Worm (Caenorhabditis elegans) whole organism, mixed stage, embryonic: ENCODE data around the gene tbce-1.

Experiments used
- M03D4.4 ChIP-seq: sonication (generic microtip); optimal IDR thresholded peaks from 2 replicates; lab custom pipeline; 2017; ENCODE audit warnings: mild to moderate bottlenecking, missing genetic modification characterization, missing compliant biosample characterization
- bed-3 ChIP-seq: fragments of 200-800 bp; sonication (Bioruptor generic); optimal IDR thresholded peaks from 3 replicates; lab custom pipeline; 2018; ENCODE audit warnings: mild to moderate bottlenecking, missing genetic modification characterization, moderate library complexity, missing compliant biosample characterization
- ceh-39 ChIP-seq: fragments of 150-350 bp; optimal IDR thresholded peaks from 2 replicates; lab custom pipeline; 2014; ENCODE audit warnings: missing biosample characterization, missing genetic modification characterization
- ceh-83 ChIP-seq: fragments of 200-800 bp; sonication (Bioruptor generic); optimal IDR thresholded peaks from 2 replicates; lab custom pipeline; 2018; ENCODE audit warnings: mild to moderate bottlenecking, missing genetic modification characterization, missing compliant biosample characterization
- ces-1 ChIP-seq: fragments of 150-350 bp; optimal IDR thresholded peaks from 2 replicates; lab custom pipeline; 2014; ENCODE audit warnings: missing biosample characterization, missing genetic modification reagents, missing genetic modification characterization
- cnd-1 ChIP-seq: fragments of 200-800 bp; sonication (Bioruptor generic); optimal IDR thresholded peaks from 2 replicates; lab custom pipeline; 2018; ENCODE audit warnings: mild to moderate bottlenecking, missing genetic modification characterization, missing compliant biosample characterization
- drap-1 ChIP-seq: fragments of 200-800 bp; sonication (Bioruptor generic); optimal IDR thresholded peaks from 3 replicates; lab custom pipeline; 2018; ENCODE audit warnings: mild to moderate bottlenecking, missing genetic modification characterization, missing compliant biosample characterization
- elt-3 ChIP-seq: fragments of 150-350 bp; optimal IDR thresholded peaks from 2 replicates; lab custom pipeline; 2014; ENCODE audit warnings: missing biosample characterization, missing genetic modification characterization
- flh-1 ChIP-seq: fragments of 200-800 bp; sonication (Bioruptor generic); optimal IDR thresholded peaks from 2 replicates; lab custom pipeline; 2018; ENCODE audit warnings: mild to moderate bottlenecking, missing genetic modification characterization, moderate library complexity, missing compliant biosample characterization
- ham-2 ChIP-seq: fragments of 200-800 bp; sonication (Bioruptor generic); optimal IDR thresholded peaks from 2 replicates; lab custom pipeline; 2018; ENCODE audit warnings: mild to moderate bottlenecking, missing genetic modification characterization, missing compliant biosample characterization
- hlh-1 ChIP-seq: fragments of 150-350 bp; optimal IDR thresholded peaks from 2 replicates; lab custom pipeline; 2014; ENCODE audit warnings: missing biosample characterization, missing genetic modification reagents, missing genetic modification characterization
- lin-13 ChIP-seq: fragments of 150-350 bp; optimal IDR thresholded peaks from 2 replicates; lab custom pipeline; 2014; ENCODE audit warnings: missing biosample characterization, missing genetic modification characterization
- lin-32 ChIP-seq: fragments of 200-800 bp; sonication (Bioruptor generic); optimal IDR thresholded peaks from 2 replicates; lab custom pipeline; 2018; ENCODE audit warnings: mild to moderate bottlenecking, missing genetic modification characterization, missing compliant biosample characterization
- mab-5 ChIP-seq: fragments of 150-350 bp; optimal IDR thresholded peaks from 2 replicates; lab custom pipeline; 2014; ENCODE audit warnings: missing biosample characterization, missing genetic modification characterization
- mep-1 ChIP-seq: fragments of 150-350 bp; optimal IDR thresholded peaks from 2 replicates; lab custom pipeline; 2017; ENCODE audit warnings: missing biosample characterization, missing genetic modification reagents, missing genetic modification characterization, inconsistent platforms
- nhr-2 ChIP-seq: fragments of 150-350 bp; optimal IDR thresholded peaks from 2 replicates; lab custom pipeline; 2014; ENCODE audit warnings: missing biosample characterization, missing genetic modification characterization
- nhr-237 ChIP-seq: fragments of 150-350 bp; optimal IDR thresholded peaks from 2 replicates; lab custom pipeline; 2014; ENCODE audit warnings: missing biosample characterization, missing genetic modification characterization
- nhr-28 ChIP-seq: fragments of 150-350 bp; optimal IDR thresholded peaks from 2 replicates; lab custom pipeline; 2014; ENCODE audit warnings: missing biosample characterization, missing genetic modification characterization
- pha-4 ChIP-seq: fragments of 150-350 bp; optimal IDR thresholded peaks from 2 replicates; lab custom pipeline; 2018; ENCODE audit warnings: missing biosample characterization, missing genetic modification reagents, missing genetic modification characterization
- snpc-4 ChIP-seq: fragments of 150-350 bp; optimal IDR thresholded peaks from 2 replicates; lab custom pipeline; 2014; ENCODE audit warnings: missing biosample characterization, missing genetic modification characterization
- tbx-8 ChIP-seq: fragments of 200-800 bp; sonication (Bioruptor generic); optimal IDR thresholded peaks from 2 replicates; lab custom pipeline; 2018; ENCODE audit warnings: mild to moderate bottlenecking, missing genetic modification characterization, moderate library complexity, missing compliant biosample characterization
- unc-39 ChIP-seq: fragments of 150-350 bp; optimal IDR thresholded peaks from 2 replicates; lab custom pipeline; 2014; ENCODE audit warnings: missing biosample characterization, missing genetic modification characterization
- zip-8 ChIP-seq: fragments of 150-350 bp; optimal IDR thresholded peaks from 2 replicates; lab custom pipeline; 2014; ENCODE audit warnings: missing biosample characterization, missing genetic modification characterization
- ztf-11 ChIP-seq: fragments of 150-350 bp; optimal IDR thresholded peaks from 2 replicates; lab custom pipeline; 2014; ENCODE audit warnings: missing biosample characterization, missing genetic modification characterization

tbce-1 gene

DNA sequence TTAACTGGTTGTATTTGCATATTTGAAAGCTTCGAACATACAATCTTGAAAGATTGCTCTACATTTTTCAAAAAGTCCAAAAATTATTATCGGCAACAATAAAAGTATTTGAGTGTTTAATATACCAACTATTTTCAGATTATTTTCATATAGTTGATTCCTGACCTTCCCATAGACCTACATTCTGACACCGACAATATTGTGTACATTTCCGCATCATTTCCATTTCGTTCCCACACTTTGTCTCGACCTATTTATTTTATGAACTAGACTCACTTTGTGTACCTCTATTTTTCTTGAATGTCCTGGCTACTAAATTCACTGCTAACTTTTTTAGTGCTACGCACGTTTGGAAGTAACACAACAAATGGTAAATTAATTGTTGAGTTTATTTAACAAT, 47.9 kb downstream of the tbce-1 start, which contains the start of gene lgc-5:
Gene lgc-5, plus strand, starts transcription at position 301 of the 400 bp plus-strand sequence.
- no peak for TF ChIP-seq lin-32 (GFP tag; lab: Kevin White, UChicago)
- no peak for TF ChIP-seq nhr-237
- no peak for TF ChIP-seq M03D4.4 (tag; lab: Kevin White, UChicago)
- TF ChIP-seq nhr-2, result no peak
- no peak for TF ChIP-seq cnd-1 (tag; lab: Kevin White, UChicago)
- TF ChIP-seq flh-1, result no peak
- TF ChIP-seq, all 35 proteins: peak for 0

DNA sequence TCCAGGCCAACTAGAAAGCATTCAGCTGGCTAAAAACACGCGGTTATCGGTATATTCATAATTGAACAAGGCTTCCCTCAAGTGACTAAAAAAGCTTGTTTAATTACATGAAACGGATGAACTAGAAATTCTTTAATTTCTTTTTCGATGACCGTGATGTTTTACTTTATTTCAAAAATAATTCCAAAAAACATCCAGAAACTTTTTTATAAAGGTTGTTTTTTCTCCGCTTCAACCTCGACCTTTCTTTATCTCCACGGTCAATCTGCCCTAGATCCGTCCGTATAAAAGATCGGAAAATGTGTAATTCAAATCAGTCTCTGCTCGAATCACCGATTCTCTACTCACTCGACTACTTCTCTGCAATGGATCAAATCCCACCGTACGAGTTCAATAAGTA, 51.0 kb downstream of the tbce-1 start, which contains the start of gene F17E9.5:
Gene F17E9.5, plus strand, starts transcription at position 301 of the 400 bp plus-strand sequence.
- TF ChIP-seq hlh-1 (tag; lab: Kevin White, UChicago) (no peak), nhr-28 (tag; lab: Kevin White, UChicago) (no peak), mep-1 (tag; lab: Kevin White, UChicago) (no peak), unc-39 (tag; lab: Kevin White, UChicago) (no peak), pha-4 (no peak), elt-3 (tag; lab: Kevin White, UChicago) (no peak), mab-5 (no peak), ceh-83 (no peak), tbx-8 (no peak), zip-8 (tag; lab: Kevin White, UChicago) (no peak), bed-3 (GFP tag; lab: Kevin White, UChicago) (no peak), nhr-2 (no peak), ceh-39 (tag; lab: Kevin White, UChicago) (no peak), ces-1 (no peak), drap-1 (GFP tag; lab: Kevin White, UChicago) (no peak), ham-2 (no peak), snpc-4 (tag; lab: Kevin White, UChicago) (no peak), ztf-11 (no peak), lin-13 (no peak), flh-1 (no peak)
